Worm (Caenorhabditis elegans) whole organism, young adult: ENCODE results near the gene F37C4.8.

Experiments
- B0035.1 ChIP-seq: sonication (generic microtip); optimal IDR thresholded peaks from 2 replicates; lab custom pipeline; 2016; ENCODE audit warnings: missing genetic modification characterization, mild to moderate bottlenecking, missing compliant biosample characterization, missing genotype, missing genetic modification reagents
- B0261.1 ChIP-seq: sonication (generic microtip); optimal IDR thresholded peaks from 2 replicates; lab custom pipeline; 2016; ENCODE audit warnings: mild to moderate bottlenecking, missing genetic modification characterization, moderate library complexity, missing compliant biosample characterization
- B0336.3 ChIP-seq: fragments of 200-800 bp; sonication (Bioruptor generic); IDR thresholded peaks from 2 replicates; pipeline ENCODE4 v1.3.6; 2022; ENCODE audit warnings: missing genetic modification characterization, missing compliant biosample characterization
- F10E7.11 ChIP-seq: sonication (generic microtip); optimal IDR thresholded peaks from 2 replicates; lab custom pipeline; 2017; ENCODE audit warnings: mild to moderate bottlenecking, missing genetic modification characterization, moderate library complexity, missing compliant biosample characterization
- F22D6.2 ChIP-seq: sonication (generic microtip); optimal IDR thresholded peaks from 2 replicates; lab custom pipeline; 2016; ENCODE audit warnings: mild to moderate bottlenecking, missing genetic modification characterization, missing compliant biosample characterization
- F37B4.10 ChIP-seq: fragments of 200-800 bp; sonication (Bioruptor generic); IDR thresholded peaks from 2 replicates; pipeline ENCODE4 v1.3.6; 2022; ENCODE audit warnings: missing genetic modification characterization, missing compliant biosample characterization
- F49E8.2 ChIP-seq: sonication (generic microtip); optimal IDR thresholded peaks from 3 replicates; lab custom pipeline; 2017; ENCODE audit warnings: missing genetic modification characterization, mild to moderate bottlenecking, missing compliant biosample characterization, antibody characterized with exemption, moderate library complexity; ENCODE audit not compliant: insufficient read depth
- F52B5.7 ChIP-seq: sonication (generic microtip); optimal IDR thresholded peaks from 2 replicates; lab custom pipeline; 2016; ENCODE audit warnings: mild to moderate bottlenecking, missing genetic modification characterization, missing compliant biosample characterization
- K11D2.4 ChIP-seq: fragments of 200-800 bp; sonication (Bioruptor generic); IDR thresholded peaks from 2 replicates; pipeline ENCODE4 v1.3.6; 2022; ENCODE audit warnings: missing genetic modification reagents, missing genetic modification characterization, missing compliant biosample characterization
- akir-1 ChIP-seq: fragments of 200-800 bp; sonication (Bioruptor generic); optimal IDR thresholded peaks from 2 replicates; lab custom pipeline; 2018; ENCODE audit warnings: mild to moderate bottlenecking, missing genetic modification characterization, moderate library complexity, missing compliant biosample characterization
- ama-1 ChIP-seq, 3 experiments: fragments of 150-350 bp in 1 of 3; sonication (generic microtip) in 2 of 3; optimal IDR thresholded peaks; 2 replicates each; lab custom pipeline; 2014 to 2018; ENCODE audit warnings: missing biosample characterization in 2 of 3, missing genetic modification characterization in 2 of 3, missing genetic modification reagents in 2 of 3
- bed-2 ChIP-seq: fragments of 200-800 bp; sonication (Bioruptor generic); IDR thresholded peaks from 2 replicates; pipeline ENCODE4 v1.3.6; 2022; ENCODE audit warnings: missing genetic modification reagents, missing genetic modification characterization, missing compliant biosample characterization
- cebp-1 ChIP-seq, 2 experiments: fragments of 200-800 bp in 1 of 2; sonication (Bioruptor generic) in 1 of 2; sonication (generic microtip) in 1 of 2; IDR thresholded peaks in 1 of 2; optimal IDR thresholded peaks in 1 of 2; 2 replicates each; pipeline versions ENCODE4 v1.3.6 to Lab custom; 2017 to 2022; ENCODE audit warnings: missing compliant biosample characterization in 2 of 2, missing genetic modification characterization in 2 of 2, mild to moderate bottlenecking in 1 of 2, missing genetic modification reagents in 1 of 2, moderate library complexity in 1 of 2
- cebp-2 ChIP-seq: fragments of 200-800 bp; sonication (Bioruptor generic); IDR thresholded peaks from 2 replicates; pipeline ENCODE4 v1.3.6; 2022; ENCODE audit warnings: missing genetic modification characterization, missing compliant biosample characterization
- die-1 ChIP-seq: sonication (generic microtip); optimal IDR thresholded peaks from 2 replicates; lab custom pipeline; 2016; ENCODE audit warnings: missing genotype, mild to moderate bottlenecking, missing genetic modification characterization, missing compliant biosample characterization
- dox-1 ChIP-seq: fragments of 200-800 bp; sonication (Bioruptor generic); IDR thresholded peaks from 2 replicates; pipeline ENCODE4 v1.3.6; 2022; ENCODE audit warnings: missing genetic modification reagents, missing genetic modification characterization, missing compliant biosample characterization
- dpff-1 ChIP-seq: sonication (generic microtip); optimal IDR thresholded peaks from 2 replicates; lab custom pipeline; 2017; ENCODE audit warnings: mild to moderate bottlenecking, missing genetic modification characterization, missing compliant biosample characterization
- egrh-3 ChIP-seq: fragments of 200-800 bp; sonication (Bioruptor generic); IDR thresholded peaks from 2 replicates; pipeline ENCODE4 v1.3.6; 2022; ENCODE audit warnings: missing genetic modification reagents, missing genetic modification characterization, missing compliant biosample characterization
- ekl-4 ChIP-seq: fragments of 200-800 bp; sonication (Bioruptor generic); IDR thresholded peaks from 2 replicates; pipeline ENCODE4 v1.3.6; 2022; ENCODE audit warnings: missing genetic modification reagents, missing genetic modification characterization, missing compliant biosample characterization
- ets-4 ChIP-seq: fragments of 200-800 bp; sonication (Bioruptor generic); optimal IDR thresholded peaks from 2 replicates; lab custom pipeline; 2018; ENCODE audit warnings: mild to moderate bottlenecking, missing genetic modification characterization, missing compliant biosample characterization
- let-526 ChIP-seq: fragments of 200-800 bp; sonication (Bioruptor generic); IDR thresholded peaks from 2 replicates; pipeline ENCODE4 v1.3.6; 2022; ENCODE audit warnings: missing genetic modification reagents, missing genetic modification characterization, missing compliant biosample characterization
- madf-6 ChIP-seq: fragments of 200-800 bp; sonication (Bioruptor generic); IDR thresholded peaks from 2 replicates; pipeline ENCODE4 v1.3.6; 2022; ENCODE audit warnings: missing genetic modification reagents, missing genetic modification characterization, missing compliant biosample characterization
- mel-28 ChIP-seq: sonication (generic microtip); optimal IDR thresholded peaks from 2 replicates; lab custom pipeline; 2016; ENCODE audit warnings: borderline replicate concordance, mild to moderate bottlenecking, missing genetic modification characterization, missing compliant biosample characterization
- nfya-2 ChIP-seq: fragments of 200-800 bp; sonication (Bioruptor generic); IDR thresholded peaks from 2 replicates; pipeline ENCODE4 v1.3.6; 2022; ENCODE audit warnings: missing genetic modification reagents, missing genetic modification characterization, missing compliant biosample characterization
- nfyb-1 ChIP-seq: fragments of 200-800 bp; sonication (Bioruptor generic); IDR thresholded peaks from 2 replicates; pipeline ENCODE4 v1.3.6; 2022; ENCODE audit warnings: missing genetic modification reagents, missing genetic modification characterization, missing compliant biosample characterization
- nhr-27 ChIP-seq: fragments of 200-800 bp; sonication (Bioruptor generic); optimal IDR thresholded peaks from 2 replicates; lab custom pipeline; 2018; ENCODE audit warnings: mild to moderate bottlenecking, missing genetic modification characterization, moderate library complexity, missing compliant biosample characterization
- nhr-80 ChIP-seq: sonication (generic microtip); optimal IDR thresholded peaks from 2 replicates; lab custom pipeline; 2016; ENCODE audit warnings: missing genetic modification characterization, missing compliant biosample characterization
- pbrm-1 ChIP-seq: fragments of 200-800 bp; sonication (Bioruptor generic); IDR thresholded peaks from 2 replicates; pipeline ENCODE4 v1.3.6; 2022; ENCODE audit warnings: missing genetic modification reagents, missing genetic modification characterization, missing compliant biosample characterization
- snpc-4 ChIP-seq, 5 experiments: fragments of 150-350 bp in 1 of 5; sonication (generic microtip) in 4 of 5; optimal IDR thresholded peaks; 2 replicates each; lab custom pipeline; 2014 to 2018; ENCODE audit warnings: missing genetic modification characterization in 5 of 5, missing biosample characterization in 3 of 5, antibody characterized with exemption in 2 of 5, mild to moderate bottlenecking in 2 of 5, missing compliant biosample characterization in 2 of 5, missing genotype in 2 of 5, moderate library complexity in 2 of 5, missing genetic modification reagents in 1 of 5
- sptf-2 ChIP-seq: fragments of 200-800 bp; sonication (Bioruptor generic); optimal IDR thresholded peaks from 2 replicates; lab custom pipeline; 2018; ENCODE audit warnings: mild to moderate bottlenecking, missing genetic modification characterization, missing compliant biosample characterization
- tlf-1 ChIP-seq: fragments of 200-800 bp; sonication (Bioruptor generic); optimal IDR thresholded peaks from 2 replicates; lab custom pipeline; 2018; ENCODE audit warnings: mild to moderate bottlenecking, missing genetic modification characterization, missing compliant biosample characterization
- xnd-1 ChIP-seq: sonication (generic microtip); optimal IDR thresholded peaks from 2 replicates; lab custom pipeline; 2016; ENCODE audit warnings: missing genotype, missing genetic modification reagents, missing genetic modification characterization, missing compliant biosample characterization
- ztf-26 ChIP-seq: sonication (generic microtip); optimal IDR thresholded peaks from 2 replicates; lab custom pipeline; 2017; ENCODE audit warnings: missing genetic modification characterization, missing compliant biosample characterization

F37C4.8 gene

ce11 chrIV:3917405-3917804 lies 36.4 kb upstream of the F37C4.8 start, which contains the start of gene F56D6.14:
TSS of gene F56D6.14 (plus strand) at chrIV:3917705.
- TF ChIP-seq xnd-1 (tag; lab: Kevin White, UChicago) (no peak), B0261.1 (tag; lab: Kevin White, UChicago) (no peak)

ce11 chrIV:3915296-3915695 lies 34.3 kb upstream of the F37C4.8 start, which contains the start of gene srz-20:
TSS of gene srz-20 (plus strand) at chrIV:3915596.
- TF ChIP-seq pbrm-1 (GFP tag; lab: Robert Waterston, UW), result no peak
- TF ChIP-seq tlf-1 (GFP tag; lab: Kevin White, UChicago), result no peak
- TF ChIP-seq K11D2.4 (GFP tag; lab: Robert Waterston, UW), result no peak
- TF ChIP-seq mel-28 (tag; lab: Kevin White, UChicago), result no peak
- TF ChIP-seq B0336.3, result no peak
- TF ChIP-seq dox-1 (GFP tag; lab: Robert Waterston, UW), result no peak
- TF ChIP-seq bed-2 (GFP tag; lab: Robert Waterston, UW), result no peak
- no peak for TF ChIP-seq snpc-4 (GFP tag; optimal IDR thresholded peaks at IDR 0.05; lab: Kevin White, UChicago)
- no peak for TF ChIP-seq snpc-4 (tag; optimal IDR thresholded peaks at IDR 0.05; lab: Kevin White, UChicago)
- no peak for TF ChIP-seq ama-1 (optimal IDR thresholded peaks at IDR 0.05; lab: Kevin White, UChicago)
- no peak for TF ChIP-seq ama-1 (GFP tag; optimal IDR thresholded peaks at IDR 0.05; lab: Kevin White, UChicago)
- TF ChIP-seq ets-4 (GFP tag; lab: Kevin White, UChicago), result no peak
- no peak for TF ChIP-seq ekl-4 (GFP tag; lab: Robert Waterston, UW)
- no peak for TF ChIP-seq die-1 (tag; lab: Kevin White, UChicago)
- TF ChIP-seq madf-6 (GFP tag; lab: Robert Waterston, UW), result no peak

ce11 chrIV:3914462-3914861 lies 33.4 kb upstream of the F37C4.8 start, which contains the start of gene F56D6.19:
TSS of gene F56D6.19 (plus strand) at chrIV:3914762.
- TF ChIP-seq F49E8.2 (no peak), cebp-1 (GFP tag; IDR thresholded peaks at IDR 0.05; lab: Robert Waterston, UW) (no peak), cebp-1 (tag; optimal IDR thresholded peaks at IDR 0.05; lab: Kevin White, UChicago) (no peak), F52B5.7 (tag; lab: Kevin White, UChicago) (no peak), F37B4.10 (no peak), cebp-2 (no peak), ztf-26 (tag; lab: Kevin White, UChicago) (no peak), nhr-27 (tag; lab: Kevin White, UChicago) (no peak), F10E7.11 (no peak), B0035.1 (tag; lab: Kevin White, UChicago) (no peak), sptf-2 (no peak), nfyb-1 (GFP tag; lab: Robert Waterston, UW) (no peak), nfya-2 (no peak), nhr-80 (tag; lab: Kevin White, UChicago) (no peak), akir-1 (no peak), F22D6.2 (tag; lab: Kevin White, UChicago) (no peak), egrh-3 (GFP tag; lab: Robert Waterston, UW) (no peak)

ce11 chrIV:3912598-3912997 lies 31.6 kb upstream of the F37C4.8 start, which contains the start of gene F56D6.20:
TSS of gene F56D6.20 (plus strand) at chrIV:3912898.
- TF ChIP-seq ama-1 (optimal IDR thresholded peaks at IDR 0.05; lab: Kevin White, UChicago) (no peak), ama-1 (GFP tag; optimal IDR thresholded peaks at IDR 0.05; lab: Kevin White, UChicago) (no peak), xnd-1 (tag; lab: Kevin White, UChicago) (no peak), F52B5.7 (tag; lab: Kevin White, UChicago) (no peak), let-526 (GFP tag; lab: Robert Waterston, UW) (no peak), dpff-1 (tag; lab: Kevin White, UChicago) (no peak)
